Fruit fly (Drosophila melanogaster): ENCODE results near the gene Trmt61.
A peak's percentile ranks its signal among the peaks of the same experiment; 100 is the strongest.

The Trmt61 gene

DNA sequence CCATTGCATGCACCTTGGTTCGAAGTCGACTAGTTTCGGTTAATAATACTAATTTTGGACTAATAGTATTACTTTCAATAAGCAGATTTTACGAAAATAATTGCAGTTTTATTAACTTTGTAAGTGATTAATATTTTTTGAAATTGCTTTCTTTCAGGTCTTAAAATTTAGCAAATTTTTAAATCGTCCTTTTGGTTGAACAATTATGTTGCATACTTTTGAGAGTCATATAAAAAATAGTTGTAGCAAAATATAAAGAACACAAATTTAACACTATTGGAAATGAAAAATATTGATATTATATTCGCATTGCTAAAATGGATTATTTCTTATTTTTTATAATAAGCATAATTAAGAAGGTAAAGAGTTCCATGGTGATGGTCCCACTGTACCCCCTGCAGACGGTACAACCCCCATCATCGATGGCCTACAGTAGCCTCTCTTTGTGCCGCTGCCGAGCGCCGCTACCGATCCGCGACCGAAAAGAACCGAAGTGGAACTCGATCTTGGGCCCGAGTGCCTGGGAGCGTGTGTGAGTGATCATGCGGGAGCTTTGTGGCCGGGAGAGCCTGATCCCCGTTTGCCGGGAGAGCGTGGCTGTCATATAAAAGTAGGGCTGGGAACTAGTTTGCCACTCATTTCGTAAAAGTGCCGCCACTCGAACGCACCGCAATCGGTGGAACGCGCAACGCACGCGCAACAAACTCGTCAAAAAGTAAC is 37.9 kb upstream of the Trmt61 start (continued):
- TF ChIP-seq Nf-YC (tag; optimal IDR thresholded peaks at IDR 0.05) (peak; percentile 8), CG1024 (GFP tag; IDR thresholded peaks at IDR 0.05) (peak; percentile 38; the same call in 1 of the 2 replicates), CG7271 (tag; optimal IDR thresholded peaks at IDR 0.05) (no peak), run (tag; optimal IDR thresholded peaks at IDR 0.05) (peak; percentile 86), CG12391 (tag; optimal IDR thresholded peaks at IDR 0.05) (peak; percentile 98), Bteb2 (GFP tag; optimal IDR thresholded peaks at IDR 0.05) (peak; percentile 88), CG10565 (GFP tag; optimal IDR thresholded peaks at IDR 0.05) (peak; percentile 53), CG12071 (GFP tag; optimal IDR thresholded peaks at IDR 0.05) (no peak), esg (GFP tag; conservative IDR thresholded peaks at IDR 0.05) (peak; percentile 90), CG13424 (tag; optimal IDR thresholded peaks at IDR 0.05) (peak; percentile 97), sima (GFP tag; optimal IDR thresholded peaks at IDR 0.05) (peak; percentile 59), gsb-n (tag; optimal IDR thresholded peaks at IDR 0.05) (peak; percentile 96), ara (GFP tag; IDR thresholded peaks at IDR 0.05) (peak; percentile 83), CG1832 (GFP tag; optimal IDR thresholded peaks at IDR 0.05) (no peak), wdn (GFP tag; IDR thresholded peaks at IDR 0.05) (peak; percentile 70), CG18262 (tag; optimal IDR thresholded peaks at IDR 0.05) (peak; percentile 99), Rx (GFP tag; IDR thresholded peaks at IDR 0.05) (peak; percentile 37; the same call in 1 of the 2 replicates), Trl (optimal IDR thresholded peaks at IDR 0.05) (peak; percentile 57 to 80), Trl (GFP tag; optimal IDR thresholded peaks at IDR 0.05) (peak; percentile 72), insv (GFP tag; optimal IDR thresholded peaks at IDR 0.05) (peak in 1 of 2 experiments; percentile 62), schlank (tag; optimal IDR thresholded peaks at IDR 0.05) (peak; percentile 31), slbo (GFP tag; IDR thresholded peaks at IDR 0.05) (peak; percentile 86), HLH54F (GFP tag; optimal IDR thresholded peaks at IDR 0.05) (peak; percentile 76), Dref (GFP tag; IDR thresholded peaks at IDR 0.05) (no peak), gcm2 (GFP tag; optimal IDR thresholded peaks at IDR 0.05) (peak; percentile 15), Oli (tag; optimal IDR thresholded peaks at IDR 0.05) (peak; percentile 97), vfl (GFP tag; optimal IDR thresholded peaks at IDR 0.05) (peak; percentile 53), Fer2 (tag; optimal IDR thresholded peaks at IDR 0.05) (peak; percentile 69), CG14860 (GFP tag; IDR thresholded peaks at IDR 0.05; ENCODE audit: partially characterized antibody) (peak; percentile 49; the same call in 2 of the 3 replicates), row (GFP tag; IDR thresholded peaks at IDR 0.05) (peak; percentile 92), HLHmδ (GFP tag; optimal IDR thresholded peaks at IDR 0.05) (peak; percentile 98), CG10979 (tag; optimal IDR thresholded peaks at IDR 0.05) (peak; percentile 98), Dip3 (GFP tag; optimal IDR thresholded peaks at IDR 0.05) (peak; percentile 54), MESR4 (GFP tag; optimal IDR thresholded peaks at IDR 0.05) (no peak), abd-A (tag; optimal IDR thresholded peaks at IDR 0.05) (no peak), CG7372 (GFP tag; IDR thresholded peaks at IDR 0.05) (peak; percentile 84), jing (GFP tag; optimal IDR thresholded peaks at IDR 0.05) (peak; percentile 57), MTF-1 (GFP tag; optimal IDR thresholded peaks at IDR 0.05; ENCODE audit: borderline replicate concordance) (peak; percentile 10), cas (GFP tag; IDR thresholded peaks at IDR 0.05) (0 out of 2 replicates have a peak, but pooled peaks have one; percentile 38), CG30431 (GFP tag; optimal IDR thresholded peaks at IDR 0.05) (peak; percentile 92), seq (GFP tag; IDR thresholded peaks at IDR 0.05) (peak; percentile 80), CG12236 (GFP tag; optimal IDR thresholded peaks at IDR 0.05) (peak; percentile 87), Bdp1 (GFP tag; optimal IDR thresholded peaks at IDR 0.05) (peak; percentile 76), danr (GFP tag; IDR thresholded peaks at IDR 0.05) (peak; percentile 83), CG4282 (GFP tag; optimal IDR thresholded peaks at IDR 0.05) (peak; percentile 30), CG12104 (GFP tag; optimal IDR thresholded peaks at IDR 0.05) (peak; percentile 97), CG7987 (GFP tag; optimal IDR thresholded peaks at IDR 0.05) (peak; percentile 74), CG31224 (GFP tag; IDR thresholded peaks at IDR 0.05) (peak; percentile 61), Atf6 (GFP tag; IDR thresholded peaks at IDR 0.05) (peak; percentile 84), B-H2 (GFP tag; optimal IDR thresholded peaks at IDR 0.05) (peak; percentile 59)
